Fruit fly (Drosophila melanogaster): ENCODE measurements around the gene nom.

- TF ChIP-seq CG1620 (GFP tag; optimal IDR thresholded peaks at IDR 0.05) (no peak), CG7045 (GFP tag; optimal IDR thresholded peaks at IDR 0.05) (no peak), CG7101 (tag; optimal IDR thresholded peaks at IDR 0.05) (no peak), tj (GFP tag; optimal IDR thresholded peaks at IDR 0.05) (no peak), CG5204 (GFP tag; optimal IDR thresholded peaks at IDR 0.05) (no peak)
These were observed 6.5 kb upstream of the nom start for dm6 chr3R:8716551-8716879.
